Fruit fly (Drosophila melanogaster) whole organism, embryonic: Measurements from ENCODE around the gene Ankrd49.

Experiments used
- CG10366 ChIP-seq: fragments of 200-800 bp; sonication (Bioruptor generic); IDR thresholded peaks from 2 replicates; pipeline ENCODE4 v1.3.6; 2022; ENCODE audit warnings: missing biosample characterization, missing genetic modification characterization
- CG11696 ChIP-seq: fragments of 200-800 bp; sonication (Bioruptor generic); IDR thresholded peaks from 2 replicates; pipeline ENCODE4 v1.3.6; 2022; ENCODE audit warnings: missing biosample characterization, missing genetic modification characterization
- CG12155 ChIP-seq: fragments of 200-800 bp; sonication (Bioruptor generic); optimal IDR thresholded peaks from 3 replicates; lab custom pipeline; 2016; ENCODE audit warnings: missing biosample characterization, missing genetic modification characterization
- CG12299 ChIP-seq: fragments of 200-800 bp; sonication (Bioruptor generic); optimal IDR thresholded peaks from 2 replicates; lab custom pipeline; 2018; ENCODE audit warnings: missing biosample characterization, mild to moderate bottlenecking, missing genetic modification characterization
- CG13424 ChIP-seq: fragments of 200-800 bp; sonication (Bioruptor generic); optimal IDR thresholded peaks from 2 replicates; lab custom pipeline; 2019; ENCODE audit warnings: missing biosample characterization, mild to moderate bottlenecking, missing genetic modification characterization, moderate library complexity
- CG17328 ChIP-seq: fragments of 200-800 bp; sonication (Bioruptor generic); IDR thresholded peaks from 2 replicates; pipeline ENCODE4 v1.3.6; 2022; ENCODE audit warnings: missing biosample characterization, missing genetic modification characterization
- CG17361 ChIP-seq: fragments of 200-800 bp; sonication (Bioruptor generic); IDR thresholded peaks from 3 replicates; pipeline ENCODE4 v1.3.6; 2022; ENCODE audit warnings: missing biosample characterization, missing genetic modification characterization
- CG2116 ChIP-seq: fragments of 200-800 bp; sonication (Bioruptor generic); optimal IDR thresholded peaks from 3 replicates; lab custom pipeline; 2018; ENCODE audit warnings: missing biosample characterization, mild to moderate bottlenecking, missing genetic modification characterization
- CG2889 ChIP-seq: fragments of 200-800 bp; sonication (Bioruptor generic); IDR thresholded peaks from 3 replicates; pipeline ENCODE4 v1.3.6; 2022; ENCODE audit warnings: missing biosample characterization, missing genetic modification characterization
- CG3281 ChIP-seq: fragments of 200-800 bp; sonication (Bioruptor generic); optimal IDR thresholded peaks from 3 replicates; lab custom pipeline; 2017; ENCODE audit warnings: missing biosample characterization, mild to moderate bottlenecking, missing genetic modification characterization
- CG34224 ChIP-seq: fragments of 200-800 bp; sonication (Bioruptor generic); IDR thresholded peaks from 3 replicates; pipeline ENCODE4 v1.3.6; 2022; ENCODE audit warnings: missing biosample characterization, missing genetic modification characterization; ENCODE audit not compliant: partially characterized antibody
- CG4707 ChIP-seq: fragments of 200-800 bp; sonication (Bioruptor generic); optimal IDR thresholded peaks from 2 replicates; lab custom pipeline; 2018; ENCODE audit warnings: missing biosample characterization, mild to moderate bottlenecking, missing genetic modification characterization, moderate library complexity
- CG8089 ChIP-seq: fragments of 200-800 bp; sonication (Bioruptor generic); optimal IDR thresholded peaks from 3 replicates; lab custom pipeline; 2016; ENCODE audit warnings: missing biosample characterization, missing genetic modification characterization
- CG8388 ChIP-seq: fragments of 200-800 bp; sonication (Bioruptor generic); optimal IDR thresholded peaks from 2 replicates; lab custom pipeline; 2019; ENCODE audit warnings: missing biosample characterization, mild to moderate bottlenecking, missing genetic modification characterization, moderate library complexity
- CG9215 ChIP-seq: fragments of 200-800 bp; sonication (Bioruptor generic); IDR thresholded peaks from 2 replicates; pipeline ENCODE4 v1.3.6; 2022; ENCODE audit warnings: missing biosample characterization, missing genetic modification characterization
- Dad ChIP-seq: fragments of 200-800 bp; sonication (Bioruptor generic); optimal IDR thresholded peaks from 3 replicates; lab custom pipeline; 2016; ENCODE audit warnings: missing biosample characterization, missing genetic modification characterization
- Dll ChIP-seq: fragments of 200-800 bp; sonication (Bioruptor generic); IDR thresholded peaks from 4 replicates; pipeline ENCODE4 v1.3.6; 2022; ENCODE audit warnings: missing biosample characterization, missing genetic modification characterization; ENCODE audit not compliant: partially characterized antibody
- Doc2 ChIP-seq: fragments of 200-800 bp; sonication (Bioruptor generic); IDR thresholded peaks from 2 replicates; pipeline ENCODE4 v1.3.6; 2022; ENCODE audit warnings: missing biosample characterization, missing genetic modification characterization
- E2f2 ChIP-seq: fragments of 200-800 bp; sonication (Bioruptor generic); IDR thresholded peaks from 2 replicates; pipeline ENCODE4 v1.3.6; 2022; ENCODE audit warnings: missing biosample characterization, missing genetic modification characterization
- Hmr ChIP-seq: fragments of 200-800 bp; sonication (Bioruptor generic); optimal IDR thresholded peaks from 3 replicates; lab custom pipeline; 2017; ENCODE audit warnings: mild to moderate bottlenecking, missing biosample characterization, missing genetic modification reagents, missing genetic modification characterization
- Hr39 ChIP-seq: fragments of >200 bp; optimal IDR thresholded peaks from 2 replicates; lab custom pipeline; 2017
- Jarid2 ChIP-seq: fragments of 200-800 bp; sonication (Bioruptor generic); optimal IDR thresholded peaks from 3 replicates; lab custom pipeline; 2017; ENCODE audit warnings: mild to moderate bottlenecking, missing biosample characterization, missing genetic modification reagents, missing genetic modification characterization
- MBD-R2 ChIP-seq: fragments of 200-800 bp; sonication (Bioruptor generic); IDR thresholded peaks from 2 replicates; pipeline ENCODE4 v1.3.6; 2022; ENCODE audit warnings: missing biosample characterization, missing genetic modification characterization
- NC2α ChIP-seq: fragments of 200-800 bp; sonication (Bioruptor generic); optimal IDR thresholded peaks from 2 replicates; lab custom pipeline; 2016; ENCODE audit warnings: missing biosample characterization, missing genetic modification characterization
- Nf-YA ChIP-seq: fragments of 200-800 bp; sonication (Bioruptor generic); IDR thresholded peaks from 2 replicates; pipeline ENCODE4 v1.3.6; 2022; ENCODE audit warnings: missing biosample characterization, missing genetic modification characterization
- NfI ChIP-seq: fragments of 200-800 bp; sonication (Bioruptor generic); optimal IDR thresholded peaks from 3 replicates; lab custom pipeline; 2018; ENCODE audit warnings: missing biosample characterization, mild to moderate bottlenecking, missing genetic modification characterization, moderate library complexity
- Pdp1 ChIP-seq, 2 experiments: fragments of 200-800 bp; sonication (Bioruptor generic); optimal IDR thresholded peaks; 3 replicates each; lab custom pipeline; 2016; ENCODE audit warnings: missing biosample characterization in 2 of 2, missing genetic modification characterization in 2 of 2, mild to moderate bottlenecking in 1 of 2, moderate library complexity in 1 of 2
- Sox100B ChIP-seq: fragments of 200-800 bp; sonication (Bioruptor generic); optimal IDR thresholded peaks from 3 replicates; lab custom pipeline; 2018; ENCODE audit warnings: missing biosample characterization, mild to moderate bottlenecking, missing genetic modification characterization
- Usf ChIP-seq: fragments of 200-800 bp; sonication (Bioruptor generic); optimal IDR thresholded peaks from 2 replicates; lab custom pipeline; 2017; ENCODE audit warnings: missing genotype, missing biosample characterization, missing genetic modification characterization
- ac ChIP-seq: fragments of 200-800 bp; sonication (Bioruptor generic); optimal IDR thresholded peaks from 3 replicates; lab custom pipeline; 2017; ENCODE audit warnings: missing biosample characterization, mild to moderate bottlenecking, missing genetic modification characterization
- bigmax ChIP-seq: fragments of 200-800 bp; sonication (Bioruptor generic); optimal IDR thresholded peaks from 2 replicates; lab custom pipeline; 2018; ENCODE audit warnings: missing biosample characterization, mild to moderate bottlenecking, missing genetic modification characterization
- chm ChIP-seq: fragments of 200-800 bp; sonication (Bioruptor generic); IDR thresholded peaks from 2 replicates; pipeline ENCODE4 v1.3.6; 2022; ENCODE audit warnings: missing biosample characterization, missing genetic modification characterization
- ci ChIP-seq: fragments of 200-800 bp; sonication (Bioruptor generic); IDR thresholded peaks from 3 replicates; pipeline ENCODE4 v1.3.6; 2022; ENCODE audit warnings: missing biosample characterization, missing genetic modification characterization
- crc ChIP-seq: fragments of 200-800 bp; sonication (Bioruptor generic); optimal IDR thresholded peaks from 2 replicates; lab custom pipeline; 2016; ENCODE audit warnings: missing biosample characterization, missing genetic modification characterization
- dan ChIP-seq: fragments of 200-800 bp; sonication (Bioruptor generic); IDR thresholded peaks from 2 replicates; pipeline ENCODE4 v1.3.6; 2022; ENCODE audit warnings: missing biosample characterization, missing genetic modification characterization
- dimm ChIP-seq: fragments of 200-800 bp; sonication (Bioruptor generic); IDR thresholded peaks from 2 replicates; pipeline ENCODE4 v1.3.6; 2022; ENCODE audit warnings: missing biosample characterization, missing genetic modification characterization
- dmrt11E ChIP-seq: fragments of 200-800 bp; sonication (Bioruptor generic); optimal IDR thresholded peaks from 3 replicates; lab custom pipeline; 2018; ENCODE audit warnings: missing biosample characterization, mild to moderate bottlenecking, missing genetic modification characterization, moderate library complexity
- esg ChIP-seq: fragments of 200-800 bp; sonication (Bioruptor generic); conservative IDR thresholded peaks from 2 replicates; pipeline ENCODE4 v1.3.6; 2022; ENCODE audit warnings: missing biosample characterization, missing genetic modification characterization
- hkb ChIP-seq, 2 experiments: fragments of 200-800 bp in 1 of 2; fragments of >200 bp in 1 of 2; sonication (Bioruptor generic) in 1 of 2; IDR thresholded peaks in 1 of 2; optimal IDR thresholded peaks in 1 of 2; 2 replicates each; pipeline versions ENCODE4 v1.3.6 to Lab custom; 2017 to 2022; ENCODE audit warnings: missing biosample characterization in 1 of 2, missing genetic modification characterization in 1 of 2
- kni ChIP-seq: fragments of 200-800 bp; sonication (Bioruptor generic); optimal IDR thresholded peaks from 3 replicates; lab custom pipeline; 2017; ENCODE audit warnings: mild to moderate bottlenecking, missing biosample characterization, missing genetic modification reagents, missing genetic modification characterization
- luna ChIP-seq: fragments of 200-800 bp; sonication (Bioruptor generic); optimal IDR thresholded peaks from 2 replicates; lab custom pipeline; 2016; ENCODE audit warnings: missing biosample characterization, missing genetic modification characterization
- odd ChIP-seq: fragments of 200-800 bp; sonication (Bioruptor generic); optimal IDR thresholded peaks from 2 replicates; lab custom pipeline; 2017; ENCODE audit warnings: missing biosample characterization, mild to moderate bottlenecking, missing genetic modification characterization
- otp ChIP-seq: fragments of 200-800 bp; sonication (Bioruptor generic); IDR thresholded peaks from 3 replicates; pipeline ENCODE4, ENCODE4 v1.3.6; 2022; ENCODE audit warnings: missing biosample characterization, missing genetic modification characterization
- pan ChIP-seq, 4 experiments: fragments of >200 bp in 3 of 4; fragments of 200-800 bp in 1 of 4; sonication (Bioruptor generic) in 1 of 4; optimal IDR thresholded peaks in 3 of 4; IDR thresholded peaks in 1 of 4; 2 replicates each; pipeline versions ENCODE4 v1.3.6 to Lab custom; 2017 to 2022; ENCODE audit warnings: missing biosample characterization in 2 of 4, missing genetic modification characterization in 2 of 4, mixed read lengths in 1 of 4
- prd ChIP-seq, 3 experiments: fragments of >200 bp in 2 of 3; fragments of 200-800 bp in 1 of 3; sonication (Bioruptor generic) in 1 of 3; optimal IDR thresholded peaks in 2 of 3; IDR thresholded peaks in 1 of 3; 2 replicates in 2 of 3; 3 replicates in 1 of 3; pipeline versions ENCODE4 v1.3.6 to Lab custom; 2017 to 2022; ENCODE audit warnings: missing biosample characterization in 1 of 3, missing genetic modification characterization in 1 of 3
- shn ChIP-seq: fragments of 200-800 bp; sonication (Bioruptor generic); optimal IDR thresholded peaks from 3 replicates; lab custom pipeline; 2016; ENCODE audit warnings: missing biosample characterization, missing genetic modification characterization
- tx ChIP-seq: fragments of 200-800 bp; sonication (Bioruptor generic); optimal IDR thresholded peaks from 2 replicates; lab custom pipeline; 2016; ENCODE audit warnings: missing biosample characterization, missing genetic modification characterization

The Ankrd49 gene

DNA sequence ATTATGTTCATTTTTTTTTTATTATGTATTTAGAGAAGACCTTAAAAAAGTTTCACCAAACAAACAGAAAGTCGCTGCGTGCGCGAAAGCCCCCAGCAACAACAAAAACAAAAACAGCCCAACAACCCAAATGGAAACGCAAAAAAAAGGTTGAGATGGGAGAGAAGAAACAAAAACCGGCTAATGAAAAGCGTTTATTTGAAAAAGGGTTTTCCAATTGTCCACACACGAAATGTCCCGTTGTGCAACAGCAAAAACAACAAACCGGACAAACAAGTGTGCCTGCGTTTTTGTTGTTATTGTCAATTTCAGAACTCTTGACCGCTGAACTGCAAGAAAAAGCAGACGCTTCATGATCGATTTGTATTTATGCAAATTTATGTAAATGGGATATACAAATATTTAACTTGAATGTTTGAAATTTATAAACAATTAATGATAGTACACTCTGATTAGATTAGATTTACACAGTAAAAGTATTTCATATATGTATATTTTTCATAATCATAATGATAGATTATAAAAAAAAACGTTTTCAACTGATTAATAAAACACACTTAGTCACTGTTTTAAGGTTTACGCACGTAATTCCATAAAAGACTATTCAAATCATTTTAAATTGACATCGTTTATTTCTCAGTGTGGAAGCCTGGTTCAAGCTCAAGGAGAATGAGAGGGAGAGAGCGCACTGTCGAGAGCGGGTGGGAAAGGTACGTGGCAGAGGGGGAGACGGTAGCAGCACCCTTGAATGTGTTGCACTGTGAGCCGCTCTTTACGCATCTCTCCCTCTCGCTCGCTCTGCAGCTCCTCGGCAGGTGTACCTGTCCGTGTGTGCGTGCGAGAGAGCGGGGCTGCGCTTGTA lies 49.4 kb upstream of the Ankrd49 start (continued):
- TF ChIP-seq Doc2 (GFP tag; lab: Robert Waterston, UW) (no peak), CG17361 (peak; percentile 95), Hr39 (no peak), CG8388 (GFP tag; lab: Kevin White, UChicago) (peak; percentile 69), E2f2 (GFP tag; lab: Robert Waterston, UW) (peak; percentile 37; the same call in 1 of the 2 replicates), Usf (GFP tag; lab: Kevin White, UChicago) (peak; percentile 62), chm (GFP tag; lab: Robert Waterston, UW) (peak; percentile 38), NC2α (GFP tag; lab: Kevin White, UChicago) (no peak), MBD-R2 (GFP tag; lab: Robert Waterston, UW) (no peak; the same call in 1 of the 2 replicates), kni (GFP tag; lab: Kevin White, UChicago) (no peak), dimm (GFP tag; lab: Robert Waterston, UW) (no peak), CG13424 (tag; lab: Kevin White, UChicago) (peak; percentile 72), crc (GFP tag; lab: Kevin White, UChicago) (no peak), Dll (GFP tag; lab: Robert Waterston, UW) (no peak), odd (GFP tag; lab: Kevin White, UChicago) (peak; percentile 67), Jarid2 (GFP tag; lab: Kevin White, UChicago) (peak; percentile 41), hkb (optimal IDR thresholded peaks at IDR 0.05; lab: Kevin White, UChicago) (no peak), hkb (GFP tag; IDR thresholded peaks at IDR 0.05; lab: Robert Waterston, UW) (peak; percentile 77), shn (no peak), otp (GFP tag; lab: Robert Waterston, UW) (peak; percentile 67; the same call in 1 of the 3 replicates), CG3281 (GFP tag; lab: Kevin White, UChicago) (peak; percentile 56), dmrt11E (tag; lab: Kevin White, UChicago) (peak; percentile 87), NfI (GFP tag; lab: Kevin White, UChicago) (peak; percentile 34), CG11696 (GFP tag; lab: Robert Waterston, UW) (no peak), CG4707 (GFP tag; lab: Kevin White, UChicago) (peak; percentile 14), CG17328 (GFP tag; lab: Robert Waterston, UW) (peak; percentile 76), CG2889 (peak; percentile 51; the same call in 1 of the 3 replicates), CG2116 (GFP tag; lab: Kevin White, UChicago) (peak; percentile 26), ci (GFP tag; lab: Robert Waterston, UW) (peak; percentile 83), Hmr (GFP tag; lab: Kevin White, UChicago) (peak; percentile 68), Dad (GFP tag; lab: Kevin White, UChicago) (no peak), tx (GFP tag; lab: Kevin White, UChicago) (peak; percentile 3), CG34224 (GFP tag; lab: Robert Waterston, UW) (no peak), CG12155 (GFP tag; lab: Kevin White, UChicago) (peak; percentile 41), pan (optimal IDR thresholded peaks at IDR 0.05; lab: Kevin White, UChicago) (no peak), pan (GFP tag; optimal IDR thresholded peaks at IDR 0.05 in 1 of 2, IDR thresholded peaks at IDR 0.05 in 1 of 2) (peak in 1 of 2 experiments; percentile 78), Sox100B (peak; percentile 80), dan (GFP tag; lab: Robert Waterston, UW) (no peak), CG12299 (tag; lab: Kevin White, UChicago) (peak; percentile 15), esg (GFP tag; lab: Robert Waterston, UW) (peak; percentile 65), ac (GFP tag; lab: Kevin White, UChicago) (no peak), prd (optimal IDR thresholded peaks at IDR 0.05; lab: Kevin White, UChicago) (no peak), prd (GFP tag; IDR thresholded peaks at IDR 0.05; lab: Robert Waterston, UW) (peak; percentile 80), luna (no peak), bigmax (GFP tag; lab: Kevin White, UChicago) (no peak), Nf-YA (no peak), Pdp1 (GFP tag; optimal IDR thresholded peaks at IDR 0.05; lab: Kevin White, UChicago) (peak; percentile 26 to 48), CG9215 (no peak), CG10366 (GFP tag; lab: Robert Waterston, UW) (peak; percentile 32; the same call in 1 of the 2 replicates), CG8089 (GFP tag; lab: Kevin White, UChicago) (no peak)
